Worm (Caenorhabditis elegans): ENCODE measurements around the gene nuo-4.

Gene nuo-4

DNA sequence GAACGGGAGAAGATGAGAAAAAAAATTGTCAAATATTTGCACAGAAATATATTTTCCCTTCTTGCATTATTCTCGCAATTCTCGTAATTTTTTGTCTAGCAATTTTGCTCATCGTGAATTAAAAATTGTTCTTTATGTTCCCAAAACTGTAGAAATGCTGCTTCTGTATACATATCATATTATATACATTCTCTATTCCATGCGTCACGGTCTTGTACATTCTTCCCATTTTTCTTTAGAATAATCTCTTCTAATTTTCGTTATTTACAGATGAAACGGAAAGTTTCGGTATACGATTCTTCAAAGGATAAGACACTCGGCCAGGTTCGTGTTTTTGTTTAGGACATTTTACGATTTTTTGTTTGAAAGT lies 8.9 kb upstream of the nuo-4 start, which contains the start of gene acs-4:
acs-4 (plus strand) TSS at position 271 of the 370 bp plus-strand sequence.
- no peak for TF ChIP-seq nhr-90 (tag; optimal IDR thresholded peaks at IDR 0.05; ENCODE audit: poor library complexity)
- TF ChIP-seq blmp-1 (tag; optimal IDR thresholded peaks at IDR 0.05), result peak; percentile 12
- no peak for TF ChIP-seq aly-2 (tag; optimal IDR thresholded peaks at IDR 0.05)
- no peak for TF ChIP-seq mab-9 (GFP tag; IDR thresholded peaks at IDR 0.05)

DNA sequence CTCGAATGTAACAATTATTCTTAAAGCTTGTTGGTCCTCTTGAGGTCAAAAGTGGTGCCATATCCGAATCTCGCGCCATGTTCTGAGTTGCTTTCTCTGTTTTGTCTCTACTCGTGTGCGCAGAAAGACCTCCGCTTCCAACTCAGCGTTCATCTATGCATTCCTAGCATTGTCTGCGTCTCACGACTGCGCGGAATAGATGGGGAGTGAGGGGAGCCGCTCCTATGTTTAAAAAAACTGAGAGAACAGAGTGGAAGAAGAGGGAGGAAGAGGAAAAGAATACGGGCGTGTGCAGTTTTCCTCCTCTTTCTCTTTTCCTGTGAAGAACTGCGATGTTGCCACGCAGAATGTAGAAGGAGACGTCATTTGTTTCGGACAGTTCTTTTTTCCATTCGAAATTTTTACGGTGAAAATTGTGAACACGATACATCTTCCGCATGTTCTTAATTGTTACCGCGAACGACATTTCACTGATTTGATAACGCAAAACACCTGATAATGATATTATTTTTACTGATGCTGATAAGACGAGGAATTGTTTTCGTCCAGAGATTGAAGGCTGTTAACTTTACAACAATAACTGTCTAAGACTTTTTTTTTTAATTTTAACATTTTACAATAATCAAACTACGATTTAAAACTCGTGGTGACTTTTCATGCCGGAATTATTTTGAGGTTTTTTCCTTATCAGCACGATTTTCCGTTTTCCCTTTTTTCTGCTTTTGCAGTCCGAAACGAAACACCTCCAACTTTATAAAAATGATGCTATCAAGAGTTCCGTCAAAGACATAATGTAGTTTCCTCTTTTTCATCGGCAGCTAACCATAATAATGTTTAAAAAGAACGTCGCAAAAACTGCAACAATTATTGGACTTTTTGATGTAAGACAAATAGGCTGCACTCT lies 8.3 kb upstream of the nuo-4 start:
- no peak for TF ChIP-seq nhr-90 (tag; optimal IDR thresholded peaks at IDR 0.05; ENCODE audit: poor library complexity)
- no peak for TF ChIP-seq ztf-11 (tag; optimal IDR thresholded peaks at IDR 0.05)
- no peak for TF ChIP-seq blmp-1 (tag; optimal IDR thresholded peaks at IDR 0.05)
- TF ChIP-seq vab-15 (tag; optimal IDR thresholded peaks at IDR 0.05), result no peak
- peak; percentile 12 for TF ChIP-seq elt-2 (tag; optimal IDR thresholded peaks at IDR 0.05)
- peak; percentile 10 to 61 for TF ChIP-seq lin-35 (GFP tag; optimal IDR thresholded peaks at IDR 0.05)
- peak; percentile 36 for TF ChIP-seq tbx-2 (tag; optimal IDR thresholded peaks at IDR 0.05)
- TF ChIP-seq sup-37 (GFP tag; optimal IDR thresholded peaks at IDR 0.05), result no peak
- TF ChIP-seq nhr-47 (tag; optimal IDR thresholded peaks at IDR 0.05), result peak; percentile 44
- no peak for TF ChIP-seq nhr-84 (tag; optimal IDR thresholded peaks at IDR 0.05)
- TF ChIP-seq nhr-20 (tag; optimal IDR thresholded peaks at IDR 0.05), result no peak
- peak; percentile 40 to 51 (median 47) for TF ChIP-seq ceh-82 (tag; optimal IDR thresholded peaks at IDR 0.05)
- no peak for TF ChIP-seq hpl-2 (GFP tag; optimal IDR thresholded peaks at IDR 0.05)
- no peak for TF ChIP-seq ets-5 (GFP tag; IDR thresholded peaks at IDR 0.05)
- TF ChIP-seq ama-1 (optimal IDR thresholded peaks at IDR 0.05), result no peak
- no peak for TF ChIP-seq C16A3.4 (tag; optimal IDR thresholded peaks at IDR 0.05)
- TF ChIP-seq nhr-12 (tag; optimal IDR thresholded peaks at IDR 0.05), result no peak
- TF ChIP-seq egl-27 (tag; optimal IDR thresholded peaks at IDR 0.05), result peak in 1 of 2 experiments; percentile 46
- no peak for TF ChIP-seq pax-3 (tag; optimal IDR thresholded peaks at IDR 0.05)
- no peak for TF ChIP-seq efl-3 (GFP tag; optimal IDR thresholded peaks at IDR 0.05)
- no peak for TF ChIP-seq ceh-88 (GFP tag; IDR thresholded peaks at IDR 0.05)
- no peak for TF ChIP-seq C04F5.9 (tag; optimal IDR thresholded peaks at IDR 0.05)
- peak; percentile 65 for TF ChIP-seq nhr-71 (tag; optimal IDR thresholded peaks at IDR 0.05)
- TF ChIP-seq snpc-4 (tag; optimal IDR thresholded peaks at IDR 0.05), result peak; percentile 14
- no peak for TF ChIP-seq Y116A8C.19 (tag; optimal IDR thresholded peaks at IDR 0.05; ENCODE audit: borderline replicate concordance)
- TF ChIP-seq mep-1 (tag; optimal IDR thresholded peaks at IDR 0.05), result peak; percentile 82
- no peak for TF ChIP-seq grh-1 (GFP tag; IDR thresholded peaks at IDR 0.05)
- no peak for TF ChIP-seq alr-1 (tag; optimal IDR thresholded peaks at IDR 0.05; ENCODE audit: borderline replicate concordance)
- no peak for TF ChIP-seq lin-13 (GFP tag; optimal IDR thresholded peaks at IDR 0.05)
- TF ChIP-seq ztf-4 (tag; optimal IDR thresholded peaks at IDR 0.05), result no peak
- TF ChIP-seq dsc-1 (tag; optimal IDR thresholded peaks at IDR 0.05), result no peak
- TF ChIP-seq hlh-4 (tag; optimal IDR thresholded peaks at IDR 0.05), result no peak
- TF ChIP-seq unc-98 (GFP tag; IDR thresholded peaks at IDR 0.05), result no peak
- no peak for TF ChIP-seq irx-1 (tag; optimal IDR thresholded peaks at IDR 0.05)
- TF ChIP-seq fkh-8 (tag; optimal IDR thresholded peaks at IDR 0.05), result peak; percentile 80
- no peak for TF ChIP-seq nhr-76 (tag; optimal IDR thresholded peaks at IDR 0.05)
- no peak for TF ChIP-seq nhr-28 (tag; optimal IDR thresholded peaks at IDR 0.05)
- no peak for TF ChIP-seq unc-62 (GFP tag; optimal IDR thresholded peaks at IDR 0.05)
- TF ChIP-seq nhr-11 (tag; optimal IDR thresholded peaks at IDR 0.05), result no peak
- no peak for TF ChIP-seq ceh-8 (GFP tag; optimal IDR thresholded peaks at IDR 0.05)
- TF ChIP-seq mab-9 (GFP tag; IDR thresholded peaks at IDR 0.05), result no peak
- no peak for TF ChIP-seq aly-2 (tag; optimal IDR thresholded peaks at IDR 0.05)
- TF ChIP-seq lsy-2 (tag; optimal IDR thresholded peaks at IDR 0.05), result peak; percentile 12 to 63
- TF ChIP-seq skn-1 (tag; optimal IDR thresholded peaks at IDR 0.05), result peak; percentile 51
- peak; percentile 24 for TF ChIP-seq xbp-1 (tag; optimal IDR thresholded peaks at IDR 0.05)
- no peak for TF ChIP-seq sptf-1 (tag; optimal IDR thresholded peaks at IDR 0.05)
- TF ChIP-seq nhr-19 (GFP tag; conservative IDR thresholded peaks at IDR 0.05), result no peak
- no peak for TF ChIP-seq ceh-63 (GFP tag; optimal IDR thresholded peaks at IDR 0.05)
- TF ChIP-seq C34B4.2 (tag; optimal IDR thresholded peaks at IDR 0.05), result no peak

Measured in whole organism, L1 larva.